Worm (Caenorhabditis elegans) whole organism, mixed stage, embryonic: Measurements from ENCODE around the gene C50H11.8.
"Not testable (repeated sequence)": the region's sequence is repeated elsewhere in the genome, so short reads cannot be mapped to it uniquely, and the experiment has no call there.

Experiments
- M03D4.4 ChIP-seq: sonication (generic microtip); optimal IDR thresholded peaks from 2 replicates; lab custom pipeline; 2017; ENCODE audit warnings: mild to moderate bottlenecking, missing genetic modification characterization, missing compliant biosample characterization
- bed-3 ChIP-seq: fragments of 200-800 bp; sonication (Bioruptor generic); optimal IDR thresholded peaks from 3 replicates; lab custom pipeline; 2018; ENCODE audit warnings: mild to moderate bottlenecking, missing genetic modification characterization, moderate library complexity, missing compliant biosample characterization
- ceh-39 ChIP-seq: fragments of 150-350 bp; optimal IDR thresholded peaks from 2 replicates; lab custom pipeline; 2014; ENCODE audit warnings: missing biosample characterization, missing genetic modification characterization
- ceh-43 ChIP-seq: fragments of 200-800 bp; sonication (Bioruptor generic); optimal IDR thresholded peaks from 2 replicates; lab custom pipeline; 2018; ENCODE audit warnings: mild to moderate bottlenecking, missing genetic modification characterization, moderate library complexity, missing compliant biosample characterization
- ceh-83 ChIP-seq: fragments of 200-800 bp; sonication (Bioruptor generic); optimal IDR thresholded peaks from 2 replicates; lab custom pipeline; 2018; ENCODE audit warnings: mild to moderate bottlenecking, missing genetic modification characterization, missing compliant biosample characterization
- ces-1 ChIP-seq: fragments of 150-350 bp; optimal IDR thresholded peaks from 2 replicates; lab custom pipeline; 2014; ENCODE audit warnings: missing biosample characterization, missing genetic modification reagents, missing genetic modification characterization
- cnd-1 ChIP-seq: fragments of 200-800 bp; sonication (Bioruptor generic); optimal IDR thresholded peaks from 2 replicates; lab custom pipeline; 2018; ENCODE audit warnings: mild to moderate bottlenecking, missing genetic modification characterization, missing compliant biosample characterization
- drap-1 ChIP-seq: fragments of 200-800 bp; sonication (Bioruptor generic); optimal IDR thresholded peaks from 3 replicates; lab custom pipeline; 2018; ENCODE audit warnings: mild to moderate bottlenecking, missing genetic modification characterization, missing compliant biosample characterization
- elt-3 ChIP-seq: fragments of 150-350 bp; optimal IDR thresholded peaks from 2 replicates; lab custom pipeline; 2014; ENCODE audit warnings: missing biosample characterization, missing genetic modification characterization
- flh-1 ChIP-seq: fragments of 200-800 bp; sonication (Bioruptor generic); optimal IDR thresholded peaks from 2 replicates; lab custom pipeline; 2018; ENCODE audit warnings: mild to moderate bottlenecking, missing genetic modification characterization, moderate library complexity, missing compliant biosample characterization
- ham-2 ChIP-seq: fragments of 200-800 bp; sonication (Bioruptor generic); optimal IDR thresholded peaks from 2 replicates; lab custom pipeline; 2018; ENCODE audit warnings: mild to moderate bottlenecking, missing genetic modification characterization, missing compliant biosample characterization
- lin-13 ChIP-seq: fragments of 150-350 bp; optimal IDR thresholded peaks from 2 replicates; lab custom pipeline; 2014; ENCODE audit warnings: missing biosample characterization, missing genetic modification characterization
- lin-32 ChIP-seq: fragments of 200-800 bp; sonication (Bioruptor generic); optimal IDR thresholded peaks from 2 replicates; lab custom pipeline; 2018; ENCODE audit warnings: mild to moderate bottlenecking, missing genetic modification characterization, missing compliant biosample characterization
- lsy-2 ChIP-seq: fragments of 150-350 bp; optimal IDR thresholded peaks from 2 replicates; lab custom pipeline; 2014; ENCODE audit warnings: missing biosample characterization, missing genetic modification characterization
- mab-5 ChIP-seq: fragments of 150-350 bp; optimal IDR thresholded peaks from 2 replicates; lab custom pipeline; 2014; ENCODE audit warnings: missing biosample characterization, missing genetic modification characterization
- mls-2 ChIP-seq: sonication (generic microtip); optimal IDR thresholded peaks from 2 replicates; lab custom pipeline; 2016; ENCODE audit warnings: mild to moderate bottlenecking, missing genetic modification characterization, moderate library complexity, missing compliant biosample characterization
- nhr-12 ChIP-seq: fragments of 150-350 bp; optimal IDR thresholded peaks from 2 replicates; lab custom pipeline; 2014; ENCODE audit warnings: missing biosample characterization, missing genetic modification characterization
- nhr-2 ChIP-seq: fragments of 150-350 bp; optimal IDR thresholded peaks from 2 replicates; lab custom pipeline; 2014; ENCODE audit warnings: missing biosample characterization, missing genetic modification characterization
- nhr-28 ChIP-seq: fragments of 150-350 bp; optimal IDR thresholded peaks from 2 replicates; lab custom pipeline; 2014; ENCODE audit warnings: missing biosample characterization, missing genetic modification characterization
- nhr-76 ChIP-seq: sonication (generic microtip); optimal IDR thresholded peaks from 2 replicates; lab custom pipeline; 2017; ENCODE audit warnings: missing biosample characterization, missing genetic modification characterization
- pha-4 ChIP-seq: fragments of 150-350 bp; optimal IDR thresholded peaks from 2 replicates; lab custom pipeline; 2018; ENCODE audit warnings: missing biosample characterization, missing genetic modification reagents, missing genetic modification characterization
- sem-2 ChIP-seq: fragments of 200-800 bp; sonication (Bioruptor generic); optimal IDR thresholded peaks from 2 replicates; lab custom pipeline; 2018; ENCODE audit warnings: mild to moderate bottlenecking, missing genetic modification characterization, missing compliant biosample characterization
- snpc-4 ChIP-seq: fragments of 150-350 bp; optimal IDR thresholded peaks from 2 replicates; lab custom pipeline; 2014; ENCODE audit warnings: missing biosample characterization, missing genetic modification characterization
- sptf-1 ChIP-seq: sonication (generic microtip); optimal IDR thresholded peaks from 2 replicates; lab custom pipeline; 2017; ENCODE audit warnings: mild to moderate bottlenecking, missing genetic modification characterization, moderate library complexity, missing compliant biosample characterization
- tbx-8 ChIP-seq: fragments of 200-800 bp; sonication (Bioruptor generic); optimal IDR thresholded peaks from 2 replicates; lab custom pipeline; 2018; ENCODE audit warnings: mild to moderate bottlenecking, missing genetic modification characterization, moderate library complexity, missing compliant biosample characterization
- unc-120 ChIP-seq: sonication (generic microtip); optimal IDR thresholded peaks from 2 replicates; lab custom pipeline; 2017; ENCODE audit warnings: missing genetic modification characterization, missing compliant biosample characterization; ENCODE audit not compliant: poor library complexity, severe bottlenecking
- unc-39 ChIP-seq: fragments of 150-350 bp; optimal IDR thresholded peaks from 2 replicates; lab custom pipeline; 2014; ENCODE audit warnings: missing biosample characterization, missing genetic modification characterization
- unc-62 ChIP-seq: fragments of 150-350 bp; optimal IDR thresholded peaks from 2 replicates; lab custom pipeline; 2014; ENCODE audit warnings: missing biosample characterization, missing genetic modification reagents, missing genetic modification characterization
- zip-8 ChIP-seq: fragments of 150-350 bp; optimal IDR thresholded peaks from 2 replicates; lab custom pipeline; 2014; ENCODE audit warnings: missing biosample characterization, missing genetic modification characterization
- ztf-11 ChIP-seq: fragments of 150-350 bp; optimal IDR thresholded peaks from 2 replicates; lab custom pipeline; 2014; ENCODE audit warnings: missing biosample characterization, missing genetic modification characterization

The C50H11.8 gene

ce11 chrV:3040930-3041329 lies 13.4 kb upstream of the C50H11.8 start:
- no peak for TF ChIP-seq zip-8 (tag; lab: Kevin White, UChicago)
- no peak for TF ChIP-seq ceh-39 (tag; lab: Kevin White, UChicago)

- TF ChIP-seq ces-1 (no peak), cnd-1 (tag; lab: Kevin White, UChicago) (no peak), nhr-28 (no peak), bed-3 (GFP tag; lab: Kevin White, UChicago) (no peak), nhr-2 (tag; lab: Kevin White, UChicago) (no peak), zip-8 (tag; lab: Kevin White, UChicago) (no peak), snpc-4 (tag; lab: Kevin White, UChicago) (no peak), nhr-76 (tag; lab: Kevin White, UChicago) (no peak)
Measured at ce11 chrV:3044837-3045236, 9.5 kb upstream of the C50H11.8 start, which contains the start of gene F59D6.1. TSS of gene F59D6.1 (plus strand) at chrV:3045137.

ce11 chrV:3046364-3046763 lies 8.0 kb upstream of the C50H11.8 start:
- TF ChIP-seq tbx-8 (GFP tag; lab: Kevin White, UChicago) (no peak), mab-5 (tag; lab: Kevin White, UChicago) (no peak), ceh-43 (GFP tag; lab: Kevin White, UChicago) (no peak), sptf-1 (tag; lab: Kevin White, UChicago) (no peak)

- TF ChIP-seq bed-3 (GFP tag; lab: Kevin White, UChicago): no peak
- no peak for TF ChIP-seq flh-1 (GFP tag; lab: Kevin White, UChicago)
- no peak for TF ChIP-seq sem-2 (GFP tag; lab: Kevin White, UChicago)
- TF ChIP-seq mls-2 (tag; lab: Kevin White, UChicago): no peak
- no peak for TF ChIP-seq elt-3
- TF ChIP-seq unc-39: no peak
Measured at ce11 chrV:3058996-3059395, 4.6 kb downstream of the C50H11.8 start, which contains the start of gene str-244. TSS of gene str-244 (minus strand) at chrV:3059096.

- TF ChIP-seq lin-32: no peak
- no peak for TF ChIP-seq drap-1 (GFP tag; lab: Kevin White, UChicago)
- TF ChIP-seq nhr-12 (tag; lab: Kevin White, UChicago): no peak
- TF ChIP-seq ceh-83 (GFP tag; lab: Kevin White, UChicago): no peak
- no peak for TF ChIP-seq unc-62 (GFP tag; lab: Kevin White, UChicago)
- no peak for TF ChIP-seq nhr-28
- TF ChIP-seq lin-13 (tag; lab: Kevin White, UChicago): no peak
- TF ChIP-seq mab-5 (tag; lab: Kevin White, UChicago): no peak
- no peak for TF ChIP-seq sem-2 (GFP tag; lab: Kevin White, UChicago)
- no peak for TF ChIP-seq ham-2 (GFP tag; lab: Kevin White, UChicago)
Measured at ce11 chrV:3062078-3062477, 7.7 kb downstream of the C50H11.8 start, which contains the start of gene srt-15. TSS of gene srt-15 (minus strand) at chrV:3062178.

ce11 chrV:3064418-3064817 lies 10.1 kb downstream of the C50H11.8 start, which contains the start of gene srt-16:
TSS of gene srt-16 (minus strand) at chrV:3064518.
- not testable (repeated sequence) for TF ChIP-seq sptf-1 (tag; lab: Kevin White, UChicago); ztf-11; nhr-28
- TF ChIP-seq, all 35 proteins: peak for 0; not testable (repeated sequence) for 35

ce11 chrV:3065928-3066327 lies 11.6 kb downstream of the C50H11.8 start, which contains the start of gene srh-185:
TSS of gene srh-185 (plus strand) at chrV:3066228.
- TF ChIP-seq unc-62 (GFP tag; lab: Kevin White, UChicago): no peak
- no peak for TF ChIP-seq nhr-2 (tag; lab: Kevin White, UChicago)
- no peak for TF ChIP-seq ceh-43 (GFP tag; lab: Kevin White, UChicago)
- no peak for TF ChIP-seq unc-120 (tag; lab: Kevin White, UChicago)
- no peak for TF ChIP-seq pha-4
- no peak for TF ChIP-seq drap-1 (GFP tag; lab: Kevin White, UChicago)
- TF ChIP-seq snpc-4 (tag; lab: Kevin White, UChicago): no peak
- TF ChIP-seq M03D4.4 (tag; lab: Kevin White, UChicago): no peak
- TF ChIP-seq lsy-2 (tag; lab: Kevin White, UChicago): no peak
- TF ChIP-seq nhr-28: no peak
- no peak for TF ChIP-seq lin-13 (tag; lab: Kevin White, UChicago)
- TF ChIP-seq lin-32: no peak
- TF ChIP-seq elt-3: no peak
